Fruit fly (Drosophila melanogaster) S2 (cell line): ENCODE data around the gene CG10232.

Experiments
- CG8478 ChIP-seq: fragments of >200 bp; optimal IDR thresholded peaks from 2 replicates; lab custom pipeline; 2018
- CTCF ChIP-seq, 2 experiments: fragments of >200 bp; optimal IDR thresholded peaks; 2 replicates each; lab custom pipeline; 2018

The CG10232 gene

dm6 chr3R:23734573-23735404 lies 13.4 kb upstream of the CG10232 start:
- TF ChIP-seq CTCF (optimal IDR thresholded peaks at IDR 0.05; lab: Kevin White, UChicago) (no peak), CG8478 (lab: Kevin White, UChicago) (no peak)

DNA sequence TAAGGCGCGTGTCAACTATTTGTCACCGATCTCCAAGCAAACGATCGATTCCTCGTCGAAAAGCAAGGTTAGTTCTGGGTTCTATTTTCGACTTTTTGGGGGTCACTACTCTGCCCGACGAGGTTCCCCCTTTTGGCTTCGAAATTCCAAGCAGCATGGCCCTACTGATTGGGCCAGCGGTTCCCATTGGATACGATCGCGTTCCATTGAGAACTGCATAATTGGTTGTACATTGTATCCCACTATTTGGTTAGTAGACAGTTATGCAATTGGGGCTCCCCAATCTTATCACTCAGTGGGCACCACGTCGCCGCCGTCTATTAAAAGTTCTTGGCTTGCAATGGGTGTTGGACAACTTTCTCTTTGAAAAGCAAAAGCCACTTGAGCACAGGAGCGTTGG lies 12.3 kb upstream of the CG10232 start:
- no peak for TF ChIP-seq CTCF (optimal IDR thresholded peaks at IDR 0.05; lab: Kevin White, UChicago)
- no peak for TF ChIP-seq CG8478 (lab: Kevin White, UChicago)

DNA sequence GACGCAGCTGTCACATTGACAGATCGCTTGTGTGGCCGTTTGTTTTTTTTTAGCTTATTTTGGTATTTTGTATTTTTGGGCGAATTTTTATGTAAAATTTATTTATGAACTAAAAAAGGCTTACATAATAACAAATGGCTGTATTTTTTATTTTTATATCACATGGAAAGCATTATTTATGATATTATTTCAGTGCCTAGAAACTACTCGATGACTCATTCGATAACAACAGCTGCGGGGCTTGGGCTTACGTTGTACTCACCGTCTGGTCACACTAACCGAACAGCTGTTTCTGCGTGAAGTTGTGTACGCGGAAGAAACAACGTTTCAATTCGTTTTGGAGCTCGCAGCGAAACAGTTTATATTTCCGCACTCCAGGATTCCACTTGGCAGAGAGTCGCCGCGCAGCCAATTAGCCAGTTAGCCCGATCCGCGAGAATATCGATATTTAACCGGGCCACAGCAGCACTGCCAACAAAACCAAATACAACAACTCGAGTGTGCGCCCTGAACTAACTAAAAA lies 11.6 kb upstream of the CG10232 start, which contains the start of the genes Hmgcr and Rpn9:
Gene Hmgcr (plus strand): TSS at position 335 of the 523 bp plus-strand sequence.
Gene Rpn9 (minus strand): TSS at position 473 of the 523 bp plus-strand sequence.
- no peak for TF ChIP-seq CG8478 (lab: Kevin White, UChicago)
- TF ChIP-seq CTCF (optimal IDR thresholded peaks at IDR 0.05; lab: Kevin White, UChicago) = no peak

DNA sequence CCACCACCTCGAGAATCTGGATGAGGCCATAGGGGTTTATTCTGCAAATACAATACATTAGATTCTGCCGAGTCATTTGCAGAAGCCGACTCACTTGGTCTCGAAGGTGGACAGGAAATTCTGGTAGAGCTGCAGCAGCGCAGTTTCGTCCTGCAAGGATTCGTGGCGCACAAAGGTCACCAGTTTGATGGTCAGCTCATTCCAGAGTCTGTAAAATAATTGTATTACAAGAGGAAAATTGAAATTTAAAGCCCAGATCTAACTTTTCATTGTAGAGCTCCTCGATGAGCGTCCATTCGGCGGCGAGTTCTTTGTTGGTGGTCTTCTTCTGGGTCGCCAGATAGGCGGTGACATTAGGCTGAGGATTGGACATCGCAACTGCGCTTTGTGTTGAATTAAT lies 11.1 kb upstream of the CG10232 start:
- TF ChIP-seq CTCF (optimal IDR thresholded peaks at IDR 0.05; lab: Kevin White, UChicago) (no peak), CG8478 (lab: Kevin White, UChicago) (no peak)

- TF ChIP-seq CG8478 (lab: Kevin White, UChicago) (no peak), CTCF (optimal IDR thresholded peaks at IDR 0.05; lab: Kevin White, UChicago) (no peak)
These were observed 9.0 kb upstream of the CG10232 start for dm6 chr3R:23730472-23730801.

DNA sequence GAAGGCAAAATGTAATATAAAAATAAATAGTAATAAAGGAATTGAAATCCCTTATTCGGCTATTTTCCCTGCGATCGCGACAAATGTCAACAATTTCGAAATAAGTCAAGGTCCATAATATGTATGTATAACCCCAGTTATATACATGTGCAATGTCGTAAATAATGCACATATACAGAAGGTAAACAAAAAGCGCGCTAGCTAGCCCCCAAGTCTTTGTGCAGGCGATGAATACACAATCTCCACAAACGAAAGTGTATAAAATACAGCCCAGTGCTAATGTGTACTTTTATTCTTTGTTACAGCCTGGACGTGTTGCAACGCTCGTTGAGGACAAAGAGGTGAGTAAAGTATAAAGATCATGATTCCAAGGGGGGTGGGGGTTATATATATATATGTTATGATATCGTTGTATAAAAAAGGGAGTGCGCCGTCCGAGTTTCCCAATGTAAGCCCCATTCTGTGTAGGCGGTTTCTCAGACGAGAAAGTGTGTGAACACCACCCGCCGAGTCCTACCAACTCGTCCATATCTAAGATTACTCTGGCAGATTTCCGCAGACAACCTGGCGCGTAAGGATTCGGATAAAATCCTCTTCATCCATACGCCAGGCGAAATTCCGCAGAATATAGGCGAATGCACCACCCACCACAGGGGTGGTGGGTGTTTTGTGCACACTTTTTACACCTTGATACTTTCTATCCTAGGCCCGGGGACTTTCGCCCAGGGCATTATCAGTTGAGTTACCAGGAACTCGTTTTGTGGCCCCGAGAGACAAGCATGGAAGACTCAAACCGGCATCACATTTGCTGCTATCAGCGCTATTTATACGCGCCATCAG lies 8.4 kb upstream of the CG10232 start:
- TF ChIP-seq CTCF (optimal IDR thresholded peaks at IDR 0.05; lab: Kevin White, UChicago) = no peak
- TF ChIP-seq CG8478 (lab: Kevin White, UChicago) = no peak

- TF ChIP-seq CTCF (optimal IDR thresholded peaks at IDR 0.05; lab: Kevin White, UChicago) (no peak), CG8478 (lab: Kevin White, UChicago) (no peak)
These were observed 7.6 kb upstream of the CG10232 start for dm6 chr3R:23729066-23729465.

DNA sequence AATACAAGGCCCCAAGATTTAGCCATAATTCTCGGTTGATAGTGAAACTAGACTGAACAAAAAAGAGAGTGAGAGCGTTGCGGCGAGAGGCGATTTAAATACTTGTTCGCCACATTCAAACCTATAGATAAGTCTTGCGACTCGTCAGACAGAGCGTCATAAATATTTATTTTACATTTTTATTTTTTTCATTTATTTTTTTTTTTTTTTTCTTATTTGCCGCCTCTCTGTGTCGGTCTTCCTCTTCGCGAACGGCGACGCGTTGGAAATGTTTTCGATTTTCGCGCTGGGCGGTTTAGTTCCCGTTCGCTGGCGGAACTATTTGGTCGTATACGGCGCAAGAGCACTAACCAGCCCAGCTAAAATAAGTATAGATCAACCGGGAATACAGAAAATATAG lies 6.7 kb upstream of the CG10232 start:
- TF ChIP-seq CTCF (optimal IDR thresholded peaks at IDR 0.05; lab: Kevin White, UChicago) (no peak), CG8478 (lab: Kevin White, UChicago) (no peak)

- no peak for TF ChIP-seq CG8478 (lab: Kevin White, UChicago)
- TF ChIP-seq CTCF (optimal IDR thresholded peaks at IDR 0.05; lab: Kevin White, UChicago) = no peak
These were observed 6.2 kb upstream of the CG10232 start for dm6 chr3R:23727657-23728056.

DNA sequence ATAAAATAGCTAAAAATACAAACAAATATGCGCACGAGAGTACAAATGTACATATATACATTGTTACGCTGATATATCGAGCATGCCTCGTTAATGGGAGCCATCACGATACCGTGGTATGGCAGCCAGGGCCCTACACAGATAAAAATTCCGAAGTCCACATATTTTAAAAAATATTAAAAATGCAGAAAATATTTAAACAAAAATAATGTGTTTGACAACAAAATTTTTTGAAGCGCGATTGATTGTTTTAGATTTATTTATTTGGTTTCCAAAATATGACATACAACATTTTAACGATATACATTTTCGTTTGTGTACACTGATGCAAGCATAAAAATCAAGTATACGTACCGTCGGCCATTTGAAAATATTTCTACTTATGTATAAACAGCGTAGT lies 5.3 kb upstream of the CG10232 start:
- TF ChIP-seq CTCF (optimal IDR thresholded peaks at IDR 0.05; lab: Kevin White, UChicago) = no peak
- TF ChIP-seq CG8478 (lab: Kevin White, UChicago) = no peak

DNA sequence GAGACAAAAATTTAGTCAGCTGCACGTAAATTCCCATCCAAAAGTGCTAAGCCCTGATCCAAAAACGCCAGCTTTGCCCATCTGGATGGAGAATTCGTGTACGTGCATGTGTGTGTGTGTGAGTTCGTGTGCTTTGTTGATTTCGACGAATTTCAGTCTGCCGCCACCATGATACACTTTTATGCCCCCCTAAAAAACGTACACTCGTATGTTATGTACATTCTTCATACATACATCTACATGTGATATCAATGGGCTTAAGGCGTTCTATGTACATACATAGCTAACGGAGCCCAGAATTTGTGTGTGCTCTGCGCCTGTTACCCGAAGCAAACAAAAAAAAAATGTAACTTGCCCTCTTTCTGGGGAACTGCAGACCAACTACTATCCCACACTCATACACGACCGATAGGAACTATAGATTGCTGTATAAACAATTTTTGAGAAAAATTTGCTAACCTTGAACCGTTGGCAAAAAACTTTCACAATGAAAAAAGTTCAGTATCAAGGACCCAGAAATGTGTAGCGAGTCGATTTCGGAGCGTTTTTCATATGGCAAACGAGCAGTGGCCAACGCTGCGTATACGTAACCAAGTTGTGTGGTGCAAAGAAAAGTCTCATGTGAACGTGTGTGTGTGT lies 4.4 kb upstream of the CG10232 start:
- TF ChIP-seq CG8478 (lab: Kevin White, UChicago) (no peak), CTCF (optimal IDR thresholded peaks at IDR 0.05; lab: Kevin White, UChicago) (no peak)

DNA sequence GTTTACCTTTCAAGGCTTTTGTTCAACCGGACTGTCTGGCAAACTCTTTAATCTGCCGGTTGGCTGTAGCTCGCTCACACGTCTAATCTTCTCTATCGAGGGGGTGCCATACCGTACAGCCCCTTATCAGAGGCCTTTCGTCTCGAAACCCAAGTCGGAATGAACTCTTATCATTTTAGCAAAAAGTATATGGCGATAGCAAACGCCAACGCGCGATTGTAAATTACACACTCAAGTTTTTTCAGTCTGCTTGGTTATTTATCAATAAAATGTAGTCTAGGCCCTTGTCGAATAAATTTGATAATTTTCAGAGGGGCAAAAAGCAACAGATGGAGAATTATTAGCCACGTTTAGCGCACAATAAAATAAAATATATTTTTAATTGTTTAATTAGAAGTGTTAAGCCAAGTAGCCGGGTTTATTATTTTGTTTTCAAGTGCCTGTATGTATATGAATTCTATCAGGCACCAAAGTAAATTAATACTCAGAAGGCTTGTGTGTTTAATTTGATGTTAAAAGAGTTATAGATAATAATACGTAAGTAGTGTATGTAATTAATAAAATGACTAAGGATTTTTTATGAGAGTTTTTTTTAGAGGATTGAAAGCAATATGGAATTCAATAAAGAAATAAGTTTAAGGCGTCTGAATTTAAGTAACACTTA lies 3.5 kb upstream of the CG10232 start:
- TF ChIP-seq CG8478 (lab: Kevin White, UChicago) = no peak
- TF ChIP-seq CTCF (optimal IDR thresholded peaks at IDR 0.05; lab: Kevin White, UChicago) = no peak

- TF ChIP-seq CTCF (optimal IDR thresholded peaks at IDR 0.05; lab: Kevin White, UChicago) (no peak), CG8478 (lab: Kevin White, UChicago) (no peak)
These were observed 2.1 kb upstream of the CG10232 start for dm6 chr3R:23723381-23724034.
